Fruit fly (Drosophila melanogaster): Measurements from ENCODE around the gene CG43391.

The CG43391 gene

dm6 chr3L:11622750-11623149 is 41.9 kb upstream of the CG43391 start:
- peak; percentile 84 for TF ChIP-seq kay (GFP tag; ENCODE audit: borderline replicate concordance)
- TF ChIP-seq Hr96 (GFP tag; optimal IDR thresholded peaks at IDR 0.05): no peak
- peak; percentile 65 for TF ChIP-seq tj (GFP tag; optimal IDR thresholded peaks at IDR 0.05)
- TF ChIP-seq toe (GFP tag; optimal IDR thresholded peaks at IDR 0.05): no peak
- TF ChIP-seq CG11617 (GFP tag; optimal IDR thresholded peaks at IDR 0.05): no peak
- no peak for TF ChIP-seq CG12768 (GFP tag; optimal IDR thresholded peaks at IDR 0.05)
- no peak for TF ChIP-seq pad (GFP tag; optimal IDR thresholded peaks at IDR 0.05)
- TF ChIP-seq CG14711 (tag; optimal IDR thresholded peaks at IDR 0.05): no peak
- TF ChIP-seq CG33017 (tag; optimal IDR thresholded peaks at IDR 0.05): no peak
- TF ChIP-seq Clk (GFP tag; optimal IDR thresholded peaks at IDR 0.05): no peak
- no peak for TF ChIP-seq Crg-1 (GFP tag; optimal IDR thresholded peaks at IDR 0.05)
- no peak for TF ChIP-seq cnc (optimal IDR thresholded peaks at IDR 0.05)

- TF ChIP-seq CG33017 (tag; optimal IDR thresholded peaks at IDR 0.05) (no peak), toe (GFP tag; optimal IDR thresholded peaks at IDR 0.05) (no peak), CG1620 (GFP tag; optimal IDR thresholded peaks at IDR 0.05) (no peak), CG5204 (GFP tag; optimal IDR thresholded peaks at IDR 0.05) (no peak), CG11617 (GFP tag; optimal IDR thresholded peaks at IDR 0.05) (no peak), kay (GFP tag; ENCODE audit: borderline replicate concordance) (no peak)
These were observed 39.2 kb upstream of the CG43391 start, which contains the start of gene Muc68Ca for dm6 chr3L:11620001-11620400. TSS of gene Muc68Ca (minus strand) at chr3L:11620101.

- TF ChIP-seq tj (GFP tag; optimal IDR thresholded peaks at IDR 0.05) (no peak), Clk (GFP tag; optimal IDR thresholded peaks at IDR 0.05) (no peak), kay (GFP tag; ENCODE audit: borderline replicate concordance) (no peak), Crg-1 (GFP tag; optimal IDR thresholded peaks at IDR 0.05) (no peak), toe (GFP tag; optimal IDR thresholded peaks at IDR 0.05) (no peak), cnc (optimal IDR thresholded peaks at IDR 0.05) (no peak), CG14711 (tag; optimal IDR thresholded peaks at IDR 0.05) (no peak), pad (GFP tag; optimal IDR thresholded peaks at IDR 0.05) (no peak), CG7045 (GFP tag; optimal IDR thresholded peaks at IDR 0.05) (no peak), cic (GFP tag; optimal IDR thresholded peaks at IDR 0.05) (no peak), CG5204 (GFP tag; optimal IDR thresholded peaks at IDR 0.05) (no peak), CG11617 (GFP tag; optimal IDR thresholded peaks at IDR 0.05) (no peak), bab1 (GFP tag; optimal IDR thresholded peaks at IDR 0.05) (no peak), CG7101 (tag; optimal IDR thresholded peaks at IDR 0.05) (no peak), CG1620 (GFP tag; optimal IDR thresholded peaks at IDR 0.05) (no peak), CG12768 (GFP tag; optimal IDR thresholded peaks at IDR 0.05) (no peak), ovo (GFP tag; optimal IDR thresholded peaks at IDR 0.05) (no peak)
These were observed 29.0 kb upstream of the CG43391 start, which contains the start of gene CG42832 for dm6 chr3L:11609835-11610234. TSS of gene CG42832 (plus strand) at chr3L:11610135.

dm6 chr3L:11609153-11609809 is 28.5 kb upstream of the CG43391 start, which contains the start of gene Duba:
TSS of gene Duba (minus strand) at chr3L:11609465.
- TF ChIP-seq Mnt (GFP tag; optimal IDR thresholded peaks at IDR 0.05): peak; percentile 44
- no peak for TF ChIP-seq CG12768 (GFP tag; optimal IDR thresholded peaks at IDR 0.05)
- no peak for TF ChIP-seq Hr96 (GFP tag; optimal IDR thresholded peaks at IDR 0.05)
- no peak for TF ChIP-seq Crg-1 (GFP tag; optimal IDR thresholded peaks at IDR 0.05)
- TF ChIP-seq CG5204 (GFP tag; optimal IDR thresholded peaks at IDR 0.05): peak; percentile 23
- TF ChIP-seq toe (GFP tag; optimal IDR thresholded peaks at IDR 0.05): no peak
- TF ChIP-seq cic (GFP tag; optimal IDR thresholded peaks at IDR 0.05): no peak

- TF ChIP-seq Hr96 (GFP tag; optimal IDR thresholded peaks at IDR 0.05) (no peak), Clk (GFP tag; optimal IDR thresholded peaks at IDR 0.05) (no peak), Crg-1 (GFP tag; optimal IDR thresholded peaks at IDR 0.05) (no peak), CG5204 (GFP tag; optimal IDR thresholded peaks at IDR 0.05) (no peak), CG7045 (GFP tag; optimal IDR thresholded peaks at IDR 0.05) (no peak), cnc (optimal IDR thresholded peaks at IDR 0.05) (no peak), pad (GFP tag; optimal IDR thresholded peaks at IDR 0.05) (no peak), Mnt (GFP tag; optimal IDR thresholded peaks at IDR 0.05) (no peak), cic (GFP tag; optimal IDR thresholded peaks at IDR 0.05) (no peak), CG33017 (tag; optimal IDR thresholded peaks at IDR 0.05) (no peak), CG11617 (GFP tag; optimal IDR thresholded peaks at IDR 0.05) (no peak)
These were observed 23.4 kb upstream of the CG43391 start for dm6 chr3L:11604227-11604626.

- TF ChIP-seq cic (GFP tag; optimal IDR thresholded peaks at IDR 0.05) (no peak), CG12768 (GFP tag; optimal IDR thresholded peaks at IDR 0.05) (no peak), Crg-1 (GFP tag; optimal IDR thresholded peaks at IDR 0.05) (no peak), CG33017 (tag; optimal IDR thresholded peaks at IDR 0.05) (no peak)
These were observed 21.2 kb upstream of the CG43391 start for dm6 chr3L:11602040-11602439.

dm6 chr3L:11601133-11601532 is 20.3 kb upstream of the CG43391 start:
- TF ChIP-seq Mnt (GFP tag; optimal IDR thresholded peaks at IDR 0.05) (peak; percentile 6), kay (GFP tag; ENCODE audit: borderline replicate concordance) (no peak), CG7045 (GFP tag; optimal IDR thresholded peaks at IDR 0.05) (no peak)

Data from whole organism, adult.